ENCODE assay signal across 1 fruit fly cellular context in the genomic region with DNA sequence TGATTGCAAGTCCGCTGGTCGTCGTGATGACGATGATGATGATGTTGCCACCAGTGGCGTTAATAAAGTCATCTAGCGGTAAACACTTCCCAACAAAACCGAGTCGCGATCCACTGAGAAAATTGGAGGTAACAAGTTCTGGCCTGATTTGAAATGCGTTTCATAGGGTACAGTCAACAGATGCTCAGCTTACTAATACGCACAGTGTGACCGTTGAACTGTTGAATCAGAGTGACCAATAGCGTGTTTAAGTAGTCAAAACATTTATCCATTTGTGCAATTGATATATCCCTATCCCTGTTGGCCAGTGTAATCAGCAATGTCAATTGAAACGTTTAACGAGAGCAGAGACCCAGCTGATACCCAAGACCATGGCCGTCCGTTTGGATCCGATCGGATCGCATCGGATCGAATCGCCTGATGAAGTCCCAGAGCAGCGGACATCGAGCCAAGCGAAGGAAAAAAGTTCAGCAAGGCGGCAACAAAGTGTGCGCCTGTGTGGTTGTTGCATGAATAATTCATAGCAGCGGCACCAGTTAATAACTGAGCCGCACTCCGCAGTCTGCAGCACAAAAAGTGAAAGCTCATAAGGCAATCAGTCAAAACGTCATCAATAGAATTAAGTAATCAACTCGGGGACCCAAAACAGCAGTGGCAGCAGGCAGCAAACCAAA.
TF ChIP-seq lines count a peak whose summit lies in the region.

No protein-coding gene starts in this region.

TF ChIP-seq in whole organism, prepupa, 60 proteins besides CTCF, POLR2A, EP300 and RAD21 (continued from another document):
- peak; percentile 4 for TF ChIP-seq Sox15 (GFP tag; optimal IDR thresholded peaks at IDR 0.05; lab: Kevin White, UChicago)
- TF ChIP-seq Ets96B (tag; optimal IDR thresholded peaks at IDR 0.05; lab: Kevin White, UChicago), result peak; percentile 41
- peak; percentile 72 for TF ChIP-seq dsx (GFP tag; optimal IDR thresholded peaks at IDR 0.05; lab: Kevin White, UChicago; ENCODE audit: poor library complexity, severe bottlenecking)
- TF ChIP-seq Ets21C (GFP tag; optimal IDR thresholded peaks at IDR 0.05; lab: Kevin White, UChicago), result no peak
- no peak for TF ChIP-seq Lpt (GFP tag; optimal IDR thresholded peaks at IDR 0.05; lab: Kevin White, UChicago)
- peak; percentile 15 for TF ChIP-seq lz (GFP tag; optimal IDR thresholded peaks at IDR 0.05; lab: Kevin White, UChicago)
- peak; percentile 36 for TF ChIP-seq CG31627 (GFP tag; optimal IDR thresholded peaks at IDR 0.05; lab: Kevin White, UChicago)
- TF ChIP-seq CG10631 (GFP tag; optimal IDR thresholded peaks at IDR 0.05; lab: Kevin White, UChicago), result peak; percentile 33
- TF ChIP-seq net (GFP tag; optimal IDR thresholded peaks at IDR 0.05; lab: Kevin White, UChicago), result peak; percentile 14
- TF ChIP-seq ss (GFP tag; optimal IDR thresholded peaks at IDR 0.05; lab: Kevin White, UChicago), result peak in 1 of 2 experiments; percentile 1
- TF ChIP-seq CG11762 (GFP tag; optimal IDR thresholded peaks at IDR 0.05; lab: Kevin White, UChicago; ENCODE audit: insufficient read depth), result no peak
- TF ChIP-seq CG15336 (GFP tag; IDR thresholded peaks at IDR 0.05; lab: Robert Waterston, UW), result peak; percentile 22; the same call in 1 of the 2 replicates
- no peak for TF ChIP-seq Hr38 (GFP tag; optimal IDR thresholded peaks at IDR 0.05; lab: Kevin White, UChicago)
- peak; percentile 65 for TF ChIP-seq CG3032 (tag; optimal IDR thresholded peaks at IDR 0.05; lab: Kevin White, UChicago)
- TF ChIP-seq svp (GFP tag; lab: Kevin White, UChicago), result peak; percentile 62
- no peak for TF ChIP-seq CG6276 (GFP tag; optimal IDR thresholded peaks at IDR 0.05; lab: Kevin White, UChicago)
- TF ChIP-seq achi (GFP tag; optimal IDR thresholded peaks at IDR 0.05; lab: Kevin White, UChicago), result peak; percentile 11
- TF ChIP-seq Smox (GFP tag; optimal IDR thresholded peaks at IDR 0.05; lab: Kevin White, UChicago), result no peak
- TF ChIP-seq Hr4 (GFP tag; optimal IDR thresholded peaks at IDR 0.05; lab: Kevin White, UChicago), result peak; percentile 45
- TF ChIP-seq CG8319 (GFP tag; optimal IDR thresholded peaks at IDR 0.05; lab: Kevin White, UChicago), result no peak
- peak; percentile 33 for TF ChIP-seq CG1621 (tag; optimal IDR thresholded peaks at IDR 0.05; lab: Kevin White, UChicago)
- no peak for TF ChIP-seq vri (GFP tag; optimal IDR thresholded peaks at IDR 0.05; lab: Kevin White, UChicago)
- peak; percentile 80 for TF ChIP-seq Eip78C (GFP tag; lab: Kevin White, UChicago)
- no peak for TF ChIP-seq CG7368 (GFP tag; optimal IDR thresholded peaks at IDR 0.05; lab: Kevin White, UChicago)
- TF ChIP-seq Sox14 (GFP tag; optimal IDR thresholded peaks at IDR 0.05; lab: Kevin White, UChicago), result peak; percentile 37
- TF ChIP-seq cyc (GFP tag; optimal IDR thresholded peaks at IDR 0.05; lab: Kevin White, UChicago), result peak; percentile 14
- TF ChIP-seq CG10669 (GFP tag; optimal IDR thresholded peaks at IDR 0.05; lab: Kevin White, UChicago), result peak; percentile 59
- peak; percentile 38 for TF ChIP-seq Hr39 (GFP tag; optimal IDR thresholded peaks at IDR 0.05; lab: Kevin White, UChicago)
- TF ChIP-seq spab (GFP tag; optimal IDR thresholded peaks at IDR 0.05; lab: Kevin White, UChicago), result peak; percentile 26
- TF ChIP-seq CG6163 (GFP tag; IDR thresholded peaks at IDR 0.05; lab: Robert Waterston, UW), result no peak
- TF ChIP-seq CG9139 (GFP tag; optimal IDR thresholded peaks at IDR 0.05; lab: Kevin White, UChicago), result no peak
- peak; percentile 5 for TF ChIP-seq esn (GFP tag; optimal IDR thresholded peaks at IDR 0.05; lab: Kevin White, UChicago)
- no peak for TF ChIP-seq fd85E (GFP tag; optimal IDR thresholded peaks at IDR 0.05; lab: Kevin White, UChicago)
- peak; percentile 31 for TF ChIP-seq acj6 (GFP tag; optimal IDR thresholded peaks at IDR 0.05; lab: Kevin White, UChicago)
